Fruit fly (Drosophila melanogaster): ENCODE measurements around the gene CG43774.

The CG43774 gene

DNA sequence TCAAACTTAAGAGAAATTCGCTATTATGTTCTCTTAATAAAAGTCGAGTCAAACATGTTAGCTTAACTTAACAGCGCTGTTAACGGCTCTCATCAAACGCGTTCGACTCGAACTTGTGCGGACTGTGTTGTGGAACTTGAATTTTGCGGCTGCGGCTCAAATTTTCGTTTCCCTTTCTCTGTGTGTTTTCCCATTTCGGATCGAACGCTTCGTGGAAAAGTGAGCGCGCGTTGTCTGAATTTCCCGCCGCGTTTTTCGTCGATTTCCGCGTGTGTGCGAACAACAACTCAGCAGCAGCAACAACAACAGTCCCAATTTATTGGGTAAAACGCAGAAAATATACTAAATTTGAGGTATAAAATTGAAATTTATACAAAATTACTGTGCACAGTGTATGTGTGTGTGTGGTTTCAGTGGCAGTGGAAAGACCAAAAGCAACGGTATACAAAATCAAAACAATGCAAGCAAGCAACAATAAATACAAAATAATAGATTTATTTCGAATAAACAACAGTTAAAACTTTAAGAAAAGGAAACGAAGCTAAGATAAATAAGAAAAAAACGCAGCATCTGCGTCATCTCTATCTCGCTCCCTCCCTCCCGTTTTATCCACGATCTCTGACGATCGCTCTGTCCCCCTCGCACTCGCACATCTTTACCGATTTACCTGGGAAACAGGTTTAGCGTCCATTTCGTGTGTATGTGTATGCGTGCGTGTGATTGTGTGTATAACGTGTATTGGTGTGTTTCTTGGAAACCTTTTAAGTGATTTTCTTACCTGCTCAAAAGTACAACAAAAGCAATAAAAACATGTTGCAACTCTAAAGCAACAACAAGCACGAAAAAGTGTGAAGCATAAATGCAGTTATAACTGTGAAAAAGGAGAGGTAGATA lies 23.0 kb downstream of the CG43774 start, which contains the start of gene ed (continued):
- TF ChIP-seq cwo (GFP tag; optimal IDR thresholded peaks at IDR 0.05) (no peak), CG17328 (GFP tag; IDR thresholded peaks at IDR 0.05) (no peak), sens-2 (GFP tag; IDR thresholded peaks at IDR 0.05) (no peak), luna (GFP tag; optimal IDR thresholded peaks at IDR 0.05) (no peak), lola (GFP tag; optimal IDR thresholded peaks at IDR 0.05) (no peak), run (tag; optimal IDR thresholded peaks at IDR 0.05) (no peak), CG8290 (GFP tag; optimal IDR thresholded peaks at IDR 0.05) (no peak), CG8290 (tag; optimal IDR thresholded peaks at IDR 0.05) (peak in 1 of 2 experiments; percentile 38), CG11695 (GFP tag; IDR thresholded peaks at IDR 0.05) (no peak), oc (tag; optimal IDR thresholded peaks at IDR 0.05) (peak; percentile 45), hth (optimal IDR thresholded peaks at IDR 0.05) (no peak), Dfd (GFP tag; optimal IDR thresholded peaks at IDR 0.05) (no peak), CG17359 (tag; optimal IDR thresholded peaks at IDR 0.05) (no peak), vfl (GFP tag; optimal IDR thresholded peaks at IDR 0.05) (peak; percentile 10), CG10147 (GFP tag; optimal IDR thresholded peaks at IDR 0.05) (no peak), exex (tag; optimal IDR thresholded peaks at IDR 0.05) (no peak), Nf-YC (tag; optimal IDR thresholded peaks at IDR 0.05) (no peak), CG10366 (GFP tag; IDR thresholded peaks at IDR 0.05) (no peak), mam (GFP tag; optimal IDR thresholded peaks at IDR 0.05) (no peak), CG15601 (tag; optimal IDR thresholded peaks at IDR 0.05) (no peak), CG31365 (tag; optimal IDR thresholded peaks at IDR 0.05) (no peak), lbe (GFP tag; optimal IDR thresholded peaks at IDR 0.05) (no peak), CG7556 (GFP tag; optimal IDR thresholded peaks at IDR 0.05) (peak; percentile 5), aop (GFP tag; IDR thresholded peaks at IDR 0.05) (no peak), Dp (GFP tag; optimal IDR thresholded peaks at IDR 0.05) (no peak), Spps (tag; optimal IDR thresholded peaks at IDR 0.05) (no peak), CG3163 (GFP tag; optimal IDR thresholded peaks at IDR 0.05) (peak; percentile 74), dpn (GFP tag; optimal IDR thresholded peaks at IDR 0.05) (no peak), chm (GFP tag; IDR thresholded peaks at IDR 0.05) (peak; percentile 94), amos (GFP tag; IDR thresholded peaks at IDR 0.05; ENCODE audit: partially characterized antibody) (peak; percentile 43; the same call in 1 of the 2 replicates), CG17385 (GFP tag; optimal IDR thresholded peaks at IDR 0.05) (no peak), abd-A (tag; optimal IDR thresholded peaks at IDR 0.05) (no peak), CG1832 (GFP tag; optimal IDR thresholded peaks at IDR 0.05) (peak; percentile 70), eyg (GFP tag; optimal IDR thresholded peaks at IDR 0.05) (no peak), ash1 (GFP tag; optimal IDR thresholded peaks at IDR 0.05) (peak; percentile 41), CG6654 (GFP tag; optimal IDR thresholded peaks at IDR 0.05) (no peak), CG14710 (tag; optimal IDR thresholded peaks at IDR 0.05) (no peak), gce (GFP tag; IDR thresholded peaks at IDR 0.05) (no peak), Nf-YB (GFP tag; optimal IDR thresholded peaks at IDR 0.05) (no peak), unpg (GFP tag; optimal IDR thresholded peaks at IDR 0.05) (no peak), sug (tag; optimal IDR thresholded peaks at IDR 0.05) (no peak), p53 (GFP tag; optimal IDR thresholded peaks at IDR 0.05) (no peak), CG1529 (GFP tag; optimal IDR thresholded peaks at IDR 0.05) (peak; percentile 48), gcm2 (GFP tag; optimal IDR thresholded peaks at IDR 0.05) (no peak), Blimp-1 (GFP tag; optimal IDR thresholded peaks at IDR 0.05) (no peak), klu (GFP tag; IDR thresholded peaks at IDR 0.05) (no peak), Dek (tag; optimal IDR thresholded peaks at IDR 0.05) (no peak), pho (GFP tag; optimal IDR thresholded peaks at IDR 0.05) (no peak), sr (GFP tag; IDR thresholded peaks at IDR 0.05) (no peak)
